Fruit fly (Drosophila melanogaster) whole organism, prepupa: ENCODE results near the gene CG34355.

Source experiments
- Blimp-1 ChIP-seq: fragments of 200-800 bp; sonication (Bioruptor generic); optimal IDR thresholded peaks from 3 replicates; lab custom pipeline; 2017; ENCODE audit warnings: missing biosample characterization, missing genetic modification characterization, mild to moderate bottlenecking, moderate library complexity, missing genetic modification reagents
- CG16779 ChIP-seq: fragments of 200-800 bp; sonication (Bioruptor generic); optimal IDR thresholded peaks from 3 replicates; lab custom pipeline; 2017; ENCODE audit warnings: missing biosample characterization, mild to moderate bottlenecking, missing genetic modification characterization
- CG6276 ChIP-seq: fragments of 200-800 bp; sonication (Bioruptor generic); optimal IDR thresholded peaks from 2 replicates; lab custom pipeline; 2017; ENCODE audit warnings: missing biosample characterization, mild to moderate bottlenecking, missing genetic modification characterization
- CG6792 ChIP-seq: fragments of 200-800 bp; sonication (Bioruptor generic); optimal IDR thresholded peaks from 3 replicates; lab custom pipeline; 2016; ENCODE audit warnings: missing biosample characterization, missing genetic modification characterization
- CG6854 ChIP-seq: fragments of 200-800 bp; sonication (Bioruptor generic); optimal IDR thresholded peaks from 2 replicates; lab custom pipeline; 2017; ENCODE audit warnings: missing biosample characterization, mild to moderate bottlenecking, missing genetic modification characterization
- CG8632 ChIP-seq: fragments of 200-800 bp; sonication (Bioruptor generic); optimal IDR thresholded peaks from 3 replicates; lab custom pipeline; 2016; ENCODE audit warnings: missing biosample characterization, missing genetic modification characterization
- Ets21C ChIP-seq: fragments of 200-800 bp; sonication (Bioruptor generic); optimal IDR thresholded peaks from 3 replicates; lab custom pipeline; 2016; ENCODE audit warnings: missing biosample characterization, missing genetic modification characterization
- Hr4 ChIP-seq: fragments of 200-800 bp; sonication (Bioruptor generic); optimal IDR thresholded peaks from 3 replicates; lab custom pipeline; 2016; ENCODE audit warnings: missing biosample characterization, missing genetic modification characterization
- dac ChIP-seq: fragments of 200-800 bp; sonication (Bioruptor generic); optimal IDR thresholded peaks from 2 replicates; lab custom pipeline; 2017; ENCODE audit warnings: missing biosample characterization, mild to moderate bottlenecking, missing genetic modification characterization
- esn ChIP-seq: fragments of 200-800 bp; sonication (Bioruptor generic); optimal IDR thresholded peaks from 2 replicates; lab custom pipeline; 2016; ENCODE audit warnings: missing biosample characterization, mild to moderate bottlenecking, missing genetic modification characterization, moderate library complexity
- spab ChIP-seq: fragments of 200-800 bp; sonication (Bioruptor generic); optimal IDR thresholded peaks from 2 replicates; lab custom pipeline; 2017; ENCODE audit warnings: missing biosample characterization, mild to moderate bottlenecking, missing genetic modification characterization, missing genetic modification reagents

dm6 chr3R:23869203-23869892 lies 65.7 kb downstream of the CG34355 start:
- TF ChIP-seq dac (GFP tag; lab: Kevin White, UChicago) (no peak), Blimp-1 (GFP tag; lab: Kevin White, UChicago) (no peak), CG8632 (GFP tag; lab: Kevin White, UChicago) (no peak), CG6792 (GFP tag; lab: Kevin White, UChicago) (no peak), spab (no peak), esn (GFP tag; lab: Kevin White, UChicago) (no peak), Ets21C (no peak), CG16779 (no peak), Hr4 (GFP tag; lab: Kevin White, UChicago) (no peak), CG6854 (GFP tag; lab: Kevin White, UChicago) (no peak), CG6276 (GFP tag; lab: Kevin White, UChicago) (no peak)
